Worm (Caenorhabditis elegans) whole organism, L1 larva: ENCODE data around the gene srd-18.

Experiments
- lin-14 ChIP-seq: fragments of 200-800 bp; sonication (Bioruptor generic); optimal IDR thresholded peaks from 2 replicates; lab custom pipeline; 2018; ENCODE audit warnings: mild to moderate bottlenecking, missing genetic modification characterization, moderate library complexity, missing compliant biosample characterization
- lin-15B ChIP-seq: fragments of 150-350 bp; sonication (generic microtip); optimal IDR thresholded peaks from 3 replicates; lab custom pipeline; 2014; ENCODE audit warnings: missing biosample characterization, missing genetic modification characterization
- snpc-4 ChIP-seq: fragments of 150-350 bp; optimal IDR thresholded peaks from 2 replicates; lab custom pipeline; 2014; ENCODE audit warnings: missing biosample characterization, missing genetic modification characterization

ce11 chrV:13406032-13406431 is 20.6 kb downstream of the srd-18 start, which contains the start of gene cutl-1:
- no peak for TF ChIP-seq lin-15B (tag; lab: Kevin White, UChicago)
- TF ChIP-seq snpc-4 = no peak
- no peak for TF ChIP-seq lin-14 (GFP tag; lab: Kevin White, UChicago)
